Worm (Caenorhabditis elegans): ENCODE data around the gene anoh-1.

ce11 chrIII:13225019-13225418, 21.3 kb upstream of the anoh-1 start:
- TF ChIP-seq him-1 (tag; optimal IDR thresholded peaks at IDR 0.05) (no peak), dao-5 (tag; optimal IDR thresholded peaks at IDR 0.05) (no peak)
